Fruit fly (Drosophila melanogaster) whole organism, embryonic: ENCODE results near the gene beta'COP.
A peak's percentile ranks its signal among the peaks of the same experiment; 100 is the strongest.

Experiments
- Atf6 ChIP-seq: fragments of 200-800 bp; sonication (Bioruptor generic); IDR thresholded peaks from 2 replicates; pipeline ENCODE4 v1.3.6; 2022; ENCODE audit warnings: missing biosample characterization, missing genetic modification characterization
- Bteb2 ChIP-seq: fragments of 200-800 bp; sonication (Bioruptor generic); optimal IDR thresholded peaks from 2 replicates; lab custom pipeline; 2016; ENCODE audit warnings: missing biosample characterization, missing genetic modification characterization
- CG11456 ChIP-seq: fragments of 200-800 bp; sonication (Bioruptor generic); IDR thresholded peaks from 3 replicates; pipeline ENCODE4 v1.3.6; 2022; ENCODE audit warnings: missing biosample characterization, missing genetic modification characterization
- CG11695 ChIP-seq: fragments of 200-800 bp; sonication (Bioruptor generic); IDR thresholded peaks from 3 replicates; pipeline ENCODE4 v1.3.6; 2022; ENCODE audit warnings: missing biosample characterization, missing genetic modification characterization
- CG12236 ChIP-seq: fragments of 200-800 bp; sonication (Bioruptor generic); optimal IDR thresholded peaks from 2 replicates; lab custom pipeline; 2016; ENCODE audit warnings: missing biosample characterization, missing genetic modification characterization
- CG12744 ChIP-seq: fragments of 200-800 bp; sonication (Bioruptor generic); optimal IDR thresholded peaks from 2 replicates; lab custom pipeline; 2016; ENCODE audit warnings: missing biosample characterization, missing genetic modification characterization
- CG14441 ChIP-seq: fragments of 200-800 bp; sonication (Bioruptor generic); IDR thresholded peaks from 2 replicates; pipeline ENCODE4 v1.3.6; 2022; ENCODE audit warnings: missing biosample characterization, missing genetic modification characterization
- CG14860 ChIP-seq: fragments of 200-800 bp; sonication (Bioruptor generic); IDR thresholded peaks from 3 replicates; pipeline ENCODE4 v1.3.6; 2022; ENCODE audit warnings: missing biosample characterization, missing genetic modification characterization; ENCODE audit not compliant: partially characterized antibody
- CG15011 ChIP-seq: fragments of 200-800 bp; sonication (Bioruptor generic); optimal IDR thresholded peaks from 3 replicates; lab custom pipeline; 2018; ENCODE audit warnings: missing biosample characterization, mild to moderate bottlenecking, missing genetic modification characterization
- CG16815 ChIP-seq: fragments of 200-800 bp; sonication (Bioruptor generic); optimal IDR thresholded peaks from 3 replicates; lab custom pipeline; 2017; ENCODE audit warnings: missing biosample characterization, mild to moderate bottlenecking, missing genetic modification characterization
- CG17385 ChIP-seq: fragments of 200-800 bp; sonication (Bioruptor generic); optimal IDR thresholded peaks from 3 replicates; lab custom pipeline; 2018; ENCODE audit warnings: missing biosample characterization, mild to moderate bottlenecking, missing genetic modification characterization
- CG1832 ChIP-seq: fragments of 200-800 bp; sonication (Bioruptor generic); optimal IDR thresholded peaks from 2 replicates; lab custom pipeline; 2017; ENCODE audit warnings: missing biosample characterization, mild to moderate bottlenecking, missing genetic modification characterization, inconsistent platforms
- CG18599 ChIP-seq: fragments of 200-800 bp; sonication (Bioruptor generic); optimal IDR thresholded peaks from 3 replicates; lab custom pipeline; 2017; ENCODE audit warnings: missing biosample characterization, missing genetic modification characterization, mild to moderate bottlenecking, moderate library complexity, missing genetic modification reagents
- CG2120 ChIP-seq: fragments of 200-800 bp; sonication (Bioruptor generic); optimal IDR thresholded peaks from 3 replicates; lab custom pipeline; 2016; ENCODE audit warnings: missing biosample characterization, missing genetic modification characterization
- CG4404 ChIP-seq: fragments of 200-800 bp; sonication (Bioruptor generic); IDR thresholded peaks from 2 replicates; pipeline ENCODE4 v1.3.6; 2022; ENCODE audit warnings: missing biosample characterization, missing genetic modification characterization
- CG6654 ChIP-seq: fragments of 200-800 bp; sonication (Bioruptor generic); optimal IDR thresholded peaks from 2 replicates; lab custom pipeline; 2017; ENCODE audit warnings: missing biosample characterization, mild to moderate bottlenecking, missing genetic modification characterization
- CG6791 ChIP-seq: fragments of 200-800 bp; sonication (Bioruptor generic); IDR thresholded peaks from 3 replicates; pipeline ENCODE4 v1.3.6; 2022; ENCODE audit warnings: missing biosample characterization, missing genetic modification characterization; ENCODE audit not compliant: partially characterized antibody
- CG6854 ChIP-seq: fragments of 200-800 bp; sonication (Bioruptor generic); optimal IDR thresholded peaks from 3 replicates; lab custom pipeline; 2017; ENCODE audit warnings: missing biosample characterization, mild to moderate bottlenecking, missing genetic modification characterization
- CG7839 ChIP-seq: fragments of 200-800 bp; sonication (Bioruptor generic); optimal IDR thresholded peaks from 3 replicates; lab custom pipeline; 2018; ENCODE audit warnings: missing biosample characterization, mild to moderate bottlenecking, missing genetic modification characterization, moderate library complexity
- CG7928 ChIP-seq: fragments of 200-800 bp; sonication (Bioruptor generic); optimal IDR thresholded peaks from 2 replicates; lab custom pipeline; 2017; ENCODE audit warnings: missing biosample characterization, mild to moderate bottlenecking, missing genetic modification characterization
- CG7987 ChIP-seq: fragments of 200-800 bp; sonication (Bioruptor generic); optimal IDR thresholded peaks from 2 replicates; lab custom pipeline; 2018; ENCODE audit warnings: missing biosample characterization, mild to moderate bottlenecking, missing genetic modification characterization, moderate library complexity
- CG8290 ChIP-seq, 3 experiments: fragments of 200-800 bp; sonication (Bioruptor generic); optimal IDR thresholded peaks; 2 replicates each; lab custom pipeline; 2016 to 2019; ENCODE audit warnings: missing biosample characterization in 3 of 3, missing genetic modification characterization in 3 of 3, mild to moderate bottlenecking in 2 of 3, moderate library complexity in 1 of 3
- CG9817 ChIP-seq: fragments of 200-800 bp; sonication (Bioruptor generic); optimal IDR thresholded peaks from 2 replicates; lab custom pipeline; 2018; ENCODE audit warnings: missing biosample characterization, mild to moderate bottlenecking, missing genetic modification characterization, moderate library complexity
- Camta ChIP-seq: fragments of 200-800 bp; sonication (Bioruptor generic); optimal IDR thresholded peaks from 2 replicates; lab custom pipeline; 2016; ENCODE audit warnings: missing biosample characterization, missing genetic modification characterization
- Dip3 ChIP-seq: fragments of 200-800 bp; sonication (Bioruptor generic); optimal IDR thresholded peaks from 3 replicates; lab custom pipeline; 2016; ENCODE audit warnings: missing biosample characterization, missing genetic modification characterization
- Ets65A ChIP-seq: fragments of 200-800 bp; sonication (Bioruptor generic); peaks from one replicate; lab custom pipeline; 2016; ENCODE audit warnings: missing biosample characterization, missing genetic modification characterization
- GATAe ChIP-seq: fragments of 200-800 bp; sonication (Bioruptor generic); conservative IDR thresholded peaks from 2 replicates; pipeline ENCODE4 v1.3.6; 2022; ENCODE audit warnings: missing biosample characterization, missing genetic modification characterization
- HLH54F ChIP-seq: fragments of 200-800 bp; sonication (Bioruptor generic); optimal IDR thresholded peaks from 3 replicates; lab custom pipeline; 2016; ENCODE audit warnings: missing biosample characterization, missing genetic modification characterization
- Max ChIP-seq: fragments of 200-800 bp; sonication (Bioruptor generic); optimal IDR thresholded peaks from 2 replicates; lab custom pipeline; 2016; ENCODE audit warnings: missing biosample characterization, mild to moderate bottlenecking, missing genetic modification characterization
- Nf-YA ChIP-seq: fragments of 200-800 bp; sonication (Bioruptor generic); IDR thresholded peaks from 2 replicates; pipeline ENCODE4 v1.3.6; 2022; ENCODE audit warnings: missing biosample characterization, missing genetic modification characterization
- PHDP ChIP-seq: fragments of 200-800 bp; sonication (Bioruptor generic); optimal IDR thresholded peaks from 3 replicates; lab custom pipeline; 2018; ENCODE audit warnings: missing biosample characterization, mild to moderate bottlenecking, missing genetic modification characterization, moderate library complexity
- ab ChIP-seq: fragments of 200-800 bp; sonication (Bioruptor generic); optimal IDR thresholded peaks from 2 replicates; lab custom pipeline; 2016; ENCODE audit warnings: missing biosample characterization, missing genetic modification characterization
- ara ChIP-seq: fragments of 200-800 bp; sonication (Bioruptor generic); IDR thresholded peaks from 2 replicates; pipeline ENCODE4 v1.3.6; 2022; ENCODE audit warnings: missing biosample characterization, missing genetic modification characterization
- ase ChIP-seq: fragments of 200-800 bp; sonication (Bioruptor generic); IDR thresholded peaks from 3 replicates; pipeline ENCODE4 v1.3.6; 2022; ENCODE audit warnings: missing biosample characterization, missing genetic modification characterization
- br ChIP-seq: fragments of >200 bp; optimal IDR thresholded peaks from 2 replicates; lab custom pipeline; 2017
- cato ChIP-seq: fragments of 200-800 bp; sonication (Bioruptor generic); optimal IDR thresholded peaks from 2 replicates; lab custom pipeline; 2016; ENCODE audit warnings: missing biosample characterization, missing genetic modification characterization, borderline replicate concordance
- dan ChIP-seq: fragments of 200-800 bp; sonication (Bioruptor generic); IDR thresholded peaks from 2 replicates; pipeline ENCODE4 v1.3.6; 2022; ENCODE audit warnings: missing biosample characterization, missing genetic modification characterization
- exex ChIP-seq: fragments of 200-800 bp; sonication (Bioruptor generic); optimal IDR thresholded peaks from 4 replicates; lab custom pipeline; 2018; ENCODE audit warnings: missing biosample characterization, mild to moderate bottlenecking, missing genetic modification characterization, moderate library complexity
- gro ChIP-seq: fragments of 200-800 bp; sonication (Bioruptor generic); optimal IDR thresholded peaks from 2 replicates; lab custom pipeline; 2016; ENCODE audit warnings: missing biosample characterization, missing genetic modification characterization
- hbn ChIP-seq: fragments of 200-800 bp; sonication (Bioruptor generic); IDR thresholded peaks from 2 replicates; pipeline ENCODE4 v1.3.6; 2022; ENCODE audit warnings: missing biosample characterization, missing genetic modification characterization; ENCODE audit not compliant: partially characterized antibody
- mam ChIP-seq: fragments of 200-800 bp; sonication (Bioruptor generic); optimal IDR thresholded peaks from 3 replicates; lab custom pipeline; 2016; ENCODE audit warnings: missing biosample characterization, missing genetic modification characterization
- onecut ChIP-seq: fragments of 200-800 bp; sonication (Bioruptor generic); IDR thresholded peaks from 2 replicates; pipeline ENCODE4 v1.3.6; 2022; ENCODE audit warnings: missing biosample characterization, missing genetic modification characterization
- pnt ChIP-seq: fragments of 200-800 bp; sonication (Bioruptor generic); optimal IDR thresholded peaks from 3 replicates; lab custom pipeline; 2016; ENCODE audit warnings: missing biosample characterization, missing genetic modification characterization
- repo ChIP-seq: fragments of 200-800 bp; sonication (Bioruptor generic); optimal IDR thresholded peaks from 2 replicates; lab custom pipeline; 2016; ENCODE audit warnings: missing biosample characterization, missing genetic modification characterization
- sd ChIP-seq: fragments of 200-800 bp; sonication (Bioruptor generic); optimal IDR thresholded peaks from 3 replicates; lab custom pipeline; 2018; ENCODE audit warnings: missing biosample characterization, mild to moderate bottlenecking, missing genetic modification characterization, moderate library complexity
- sna ChIP-seq: fragments of 200-800 bp; sonication (Bioruptor generic); IDR thresholded peaks from 2 replicates; pipeline ENCODE4 v1.3.6; 2022; ENCODE audit warnings: missing biosample characterization, missing genetic modification characterization; ENCODE audit not compliant: partially characterized antibody
- stc ChIP-seq: fragments of 200-800 bp; sonication (Bioruptor generic); IDR thresholded peaks from 2 replicates; pipeline ENCODE4 v1.3.6; 2022; ENCODE audit warnings: missing biosample characterization, missing genetic modification characterization
- trem ChIP-seq: fragments of 200-800 bp; optimal IDR thresholded peaks from 3 replicates; lab custom pipeline; 2019; ENCODE audit warnings: missing biosample characterization, mild to moderate bottlenecking, missing genetic modification characterization, moderate library complexity
- wor ChIP-seq: fragments of 200-800 bp; sonication (Bioruptor generic); IDR thresholded peaks from 2 replicates; pipeline ENCODE4 v1.3.6; 2022; ENCODE audit warnings: missing biosample characterization, missing genetic modification characterization

beta'COP gene

DNA sequence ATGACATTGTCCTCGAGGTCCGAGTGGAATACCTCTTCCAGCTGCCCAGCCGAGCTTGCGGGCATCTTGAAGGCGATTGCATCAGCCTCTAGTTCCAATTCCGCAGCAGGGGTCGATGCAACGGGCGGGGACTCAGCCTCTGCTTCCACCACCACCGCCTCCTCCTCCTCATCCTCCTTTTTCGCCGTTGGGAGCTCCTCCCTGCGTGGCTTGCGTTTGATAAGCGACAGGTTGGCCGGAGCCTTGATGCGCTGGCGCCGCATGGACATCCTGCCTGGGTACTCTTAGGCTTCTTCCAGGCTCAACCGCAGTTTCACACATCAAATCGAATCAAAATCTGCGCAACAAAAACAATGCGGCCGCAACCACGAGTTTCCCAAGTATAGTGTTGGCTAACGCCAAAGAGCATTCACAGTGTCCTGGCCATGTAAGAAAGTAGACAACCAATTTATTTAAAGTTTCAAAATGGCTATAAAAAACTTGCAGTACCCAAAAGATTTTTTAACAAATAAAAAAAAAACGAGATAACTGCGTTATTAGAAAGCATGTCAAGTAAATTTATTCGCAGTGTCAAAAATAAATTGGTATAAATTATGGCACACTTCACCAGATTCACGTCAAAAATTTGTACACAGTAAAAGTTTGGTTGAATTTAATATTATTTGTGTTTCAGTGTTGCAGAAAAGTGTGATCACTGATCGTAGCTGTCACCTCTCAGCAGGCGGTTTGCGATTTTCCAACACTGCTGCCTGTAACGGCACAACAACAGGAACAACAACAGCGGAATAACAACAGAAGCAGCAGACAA is 5.1 kb upstream of the beta'COP start, which contains the start of the genes Bdp1 and CG6565 (continued):
- TF ChIP-seq CG6654 (GFP tag; lab: Kevin White, UChicago): peak; percentile 90
- peak; percentile 97 for TF ChIP-seq gro (GFP tag; lab: Kevin White, UChicago)
- TF ChIP-seq dan (GFP tag; lab: Robert Waterston, UW): peak; percentile 93
- peak; percentile 90 for TF ChIP-seq sd (tag; lab: Kevin White, UChicago)
- TF ChIP-seq wor (GFP tag; lab: Robert Waterston, UW): peak; percentile 96
- TF ChIP-seq CG14441 (GFP tag; lab: Robert Waterston, UW): peak; percentile 95
- no peak for TF ChIP-seq CG6791 (GFP tag; lab: Robert Waterston, UW)
- TF ChIP-seq br (lab: Kevin White, UChicago): no peak
- peak; percentile 96 for TF ChIP-seq Atf6 (GFP tag; lab: Robert Waterston, UW)
- TF ChIP-seq hbn (GFP tag; lab: Robert Waterston, UW): no peak
- peak; percentile 94 for TF ChIP-seq CG15011 (GFP tag; lab: Kevin White, UChicago)
- TF ChIP-seq CG7987 (GFP tag; lab: Kevin White, UChicago): peak; percentile 85
- peak; percentile 83 for TF ChIP-seq stc
- peak; percentile 98 for TF ChIP-seq CG4404 (GFP tag; lab: Robert Waterston, UW)
- no peak for TF ChIP-seq CG1832 (GFP tag; lab: Kevin White, UChicago)
- TF ChIP-seq CG7928 (GFP tag; lab: Kevin White, UChicago): peak; percentile 77
- peak; percentile 97 for TF ChIP-seq CG12236 (GFP tag; lab: Kevin White, UChicago)
- TF ChIP-seq mam (GFP tag; lab: Kevin White, UChicago): peak; percentile 99
- TF ChIP-seq CG14860 (GFP tag; lab: Robert Waterston, UW): no peak
- peak; percentile 98 for TF ChIP-seq Bteb2 (GFP tag; lab: Kevin White, UChicago)
- peak; percentile 99 for TF ChIP-seq Camta
- TF ChIP-seq onecut (GFP tag; lab: Robert Waterston, UW): peak; percentile 78
- TF ChIP-seq HLH54F (GFP tag; lab: Kevin White, UChicago): peak; percentile 99
- peak; percentile 78 for TF ChIP-seq trem (tag; lab: Kevin White, UChicago)
- peak; percentile 79 for TF ChIP-seq GATAe (GFP tag; lab: Robert Waterston, UW)
- TF ChIP-seq PHDP (tag; lab: Kevin White, UChicago): peak; percentile 95
- TF ChIP-seq CG18599 (GFP tag; lab: Kevin White, UChicago): peak; percentile 95
- peak; percentile 94 for TF ChIP-seq ase (GFP tag; lab: Robert Waterston, UW)
- peak; percentile 97 for TF ChIP-seq ab (GFP tag; lab: Kevin White, UChicago)
- TF ChIP-seq CG11695 (GFP tag; lab: Robert Waterston, UW): peak; percentile 94
- TF ChIP-seq ara: peak; percentile 92
- peak; percentile 93 for TF ChIP-seq CG11456 (GFP tag; lab: Robert Waterston, UW)
- TF ChIP-seq Nf-YA (GFP tag; lab: Robert Waterston, UW): peak; percentile 80
- peak; percentile 99 for TF ChIP-seq Dip3
- peak; percentile 100 for TF ChIP-seq Ets65A (GFP tag; lab: Kevin White, UChicago)
- TF ChIP-seq CG2120 (GFP tag; lab: Kevin White, UChicago): peak; percentile 99
- peak; percentile 98 for TF ChIP-seq cato (GFP tag; lab: Kevin White, UChicago)
- peak; percentile 97 for TF ChIP-seq CG9817 (tag; lab: Kevin White, UChicago)
- TF ChIP-seq CG16815 (GFP tag; lab: Kevin White, UChicago): peak; percentile 99
- TF ChIP-seq pnt (GFP tag; lab: Kevin White, UChicago): peak; percentile 99
- TF ChIP-seq CG17385 (GFP tag; lab: Kevin White, UChicago): peak; percentile 93
- peak; percentile 96 for TF ChIP-seq repo
- TF ChIP-seq CG8290 (GFP tag; optimal IDR thresholded peaks at IDR 0.05; lab: Kevin White, UChicago): peak; percentile 100
- peak; percentile 87 to 99 for TF ChIP-seq CG8290 (tag; optimal IDR thresholded peaks at IDR 0.05; lab: Kevin White, UChicago)
- peak; percentile 81 for TF ChIP-seq exex
- peak; percentile 88 for TF ChIP-seq CG6854
- TF ChIP-seq Max (GFP tag; lab: Kevin White, UChicago): peak; percentile 99
- TF ChIP-seq CG12744 (GFP tag; lab: Kevin White, UChicago): peak; percentile 98
- peak; percentile 97 for TF ChIP-seq CG7839
- TF ChIP-seq sna (GFP tag; lab: Robert Waterston, UW): no peak
